Fruit fly (Drosophila melanogaster) whole organism, embryonic: ENCODE data around the gene mRpS9.

Experiments used
- BEAF-32 ChIP-seq: fragments of 200-800 bp; sonication (Bioruptor generic); optimal IDR thresholded peaks from 3 replicates; lab custom pipeline; 2017; ENCODE audit warnings: missing biosample characterization, missing genetic modification characterization, mild to moderate bottlenecking, moderate library complexity, missing genetic modification reagents
- BtbVII ChIP-seq: fragments of 200-800 bp; sonication (Bioruptor generic); optimal IDR thresholded peaks from 3 replicates; lab custom pipeline; 2017; ENCODE audit warnings: missing biosample characterization, mild to moderate bottlenecking, missing genetic modification characterization
- C15 ChIP-seq: fragments of 200-800 bp; sonication (Bioruptor generic); IDR thresholded peaks from 3 replicates; pipeline ENCODE4 v1.3.6; 2022; ENCODE audit warnings: missing biosample characterization, missing genetic modification characterization
- CG10431 ChIP-seq: fragments of 200-800 bp; sonication (Bioruptor generic); optimal IDR thresholded peaks from 3 replicates; lab custom pipeline; 2018; ENCODE audit warnings: missing biosample characterization, mild to moderate bottlenecking, missing genetic modification characterization
- CG10462 ChIP-seq: fragments of 200-800 bp; sonication (Bioruptor generic); optimal IDR thresholded peaks from 2 replicates; lab custom pipeline; 2016; ENCODE audit warnings: missing biosample characterization, missing genetic modification characterization
- CG11456 ChIP-seq: fragments of 200-800 bp; sonication (Bioruptor generic); IDR thresholded peaks from 3 replicates; pipeline ENCODE4 v1.3.6; 2022; ENCODE audit warnings: missing biosample characterization, missing genetic modification characterization
- CG11560 ChIP-seq: fragments of 200-800 bp; sonication (Bioruptor generic); IDR thresholded peaks from 3 replicates; pipeline ENCODE4 v1.3.6; 2022; ENCODE audit warnings: missing biosample characterization, missing genetic modification characterization
- CG1233 ChIP-seq: fragments of 200-800 bp; sonication (Bioruptor generic); optimal IDR thresholded peaks from 4 replicates; lab custom pipeline; 2018; ENCODE audit warnings: missing biosample characterization, mild to moderate bottlenecking, missing genetic modification characterization
- CG13894 ChIP-seq: fragments of 200-800 bp; sonication (Bioruptor generic); optimal IDR thresholded peaks from 3 replicates; lab custom pipeline; 2018; ENCODE audit warnings: missing biosample characterization, mild to moderate bottlenecking, missing genetic modification characterization, moderate library complexity
- CG14860 ChIP-seq: fragments of 200-800 bp; sonication (Bioruptor generic); IDR thresholded peaks from 3 replicates; pipeline ENCODE4 v1.3.6; 2022; ENCODE audit warnings: missing biosample characterization, missing genetic modification characterization; ENCODE audit not compliant: partially characterized antibody
- CG15514 ChIP-seq: fragments of 200-800 bp; sonication (Bioruptor generic); optimal IDR thresholded peaks from 3 replicates; lab custom pipeline; 2017; ENCODE audit warnings: missing biosample characterization, missing genetic modification characterization, mild to moderate bottlenecking, moderate library complexity, missing genetic modification reagents
- CG15696 ChIP-seq: fragments of 200-800 bp; sonication (Bioruptor generic); optimal IDR thresholded peaks from 2 replicates; lab custom pipeline; 2019; ENCODE audit warnings: missing biosample characterization, mild to moderate bottlenecking, missing genetic modification characterization, moderate library complexity
- CG17186 ChIP-seq: fragments of 200-800 bp; sonication (Bioruptor generic); optimal IDR thresholded peaks from 3 replicates; lab custom pipeline; 2017; ENCODE audit warnings: missing biosample characterization, missing genetic modification reagents, missing genetic modification characterization
- CG17359 ChIP-seq: fragments of 200-800 bp; sonication (Bioruptor generic); optimal IDR thresholded peaks from 3 replicates; lab custom pipeline; 2018; ENCODE audit warnings: missing biosample characterization, mild to moderate bottlenecking, missing genetic modification characterization, moderate library complexity
- CG2889 ChIP-seq: fragments of 200-800 bp; sonication (Bioruptor generic); IDR thresholded peaks from 3 replicates; pipeline ENCODE4 v1.3.6; 2022; ENCODE audit warnings: missing biosample characterization, missing genetic modification characterization
- CG31441 ChIP-seq: fragments of 200-800 bp; sonication (Bioruptor generic); IDR thresholded peaks from 2 replicates; pipeline ENCODE4 v1.3.6; 2022; ENCODE audit warnings: missing biosample characterization, missing genetic modification characterization
- CG3163 ChIP-seq: fragments of 200-800 bp; sonication (Bioruptor generic); optimal IDR thresholded peaks from 3 replicates; lab custom pipeline; 2016; ENCODE audit warnings: missing biosample characterization, missing genetic modification characterization
- CG3847 ChIP-seq: fragments of 200-800 bp; sonication (Bioruptor generic); IDR thresholded peaks from 2 replicates; pipeline ENCODE4 v1.3.6; 2022; ENCODE audit warnings: missing biosample characterization, missing genetic modification characterization
- CG4360 ChIP-seq: fragments of 200-800 bp; sonication (Bioruptor generic); IDR thresholded peaks from 2 replicates; pipeline ENCODE4 v1.3.6; 2022; ENCODE audit warnings: missing biosample characterization, missing genetic modification characterization
- CG6765 ChIP-seq: fragments of 200-800 bp; sonication (Bioruptor generic); optimal IDR thresholded peaks from 3 replicates; lab custom pipeline; 2017; ENCODE audit warnings: missing biosample characterization, mild to moderate bottlenecking, missing genetic modification characterization
- CG8359 ChIP-seq: fragments of 200-800 bp; sonication (Bioruptor generic); optimal IDR thresholded peaks from 2 replicates; lab custom pipeline; 2017; ENCODE audit warnings: missing biosample characterization, mild to moderate bottlenecking, missing genetic modification characterization, borderline replicate concordance
- CG8944 ChIP-seq: fragments of 200-800 bp; sonication (Bioruptor generic); optimal IDR thresholded peaks from 3 replicates; lab custom pipeline; 2016; ENCODE audit warnings: missing biosample characterization, missing genetic modification characterization
- CG9609 ChIP-seq: fragments of 200-800 bp; sonication (Bioruptor generic); optimal IDR thresholded peaks from 3 replicates; lab custom pipeline; 2016; ENCODE audit warnings: missing biosample characterization, missing genetic modification characterization
- Dip3 ChIP-seq: fragments of 200-800 bp; sonication (Bioruptor generic); optimal IDR thresholded peaks from 3 replicates; lab custom pipeline; 2016; ENCODE audit warnings: missing biosample characterization, missing genetic modification characterization
- Doc3 ChIP-seq: fragments of 200-800 bp; sonication (Bioruptor generic); IDR thresholded peaks from 3 replicates; pipeline ENCODE4 v1.3.6; 2022; ENCODE audit warnings: missing biosample characterization, missing genetic modification characterization; ENCODE audit not compliant: partially characterized antibody
- Drgx ChIP-seq: fragments of 200-800 bp; sonication (Bioruptor generic); IDR thresholded peaks from 2 replicates; pipeline ENCODE4 v1.3.6; 2022; ENCODE audit warnings: missing biosample characterization, missing genetic modification characterization
- E2f2 ChIP-seq: fragments of 200-800 bp; sonication (Bioruptor generic); IDR thresholded peaks from 2 replicates; pipeline ENCODE4 v1.3.6; 2022; ENCODE audit warnings: missing biosample characterization, missing genetic modification characterization
- HmgD ChIP-seq: fragments of 200-800 bp; sonication (Bioruptor generic); optimal IDR thresholded peaks from 3 replicates; lab custom pipeline; 2016; ENCODE audit warnings: missing biosample characterization, missing genetic modification characterization
- Myb ChIP-seq: fragments of 200-800 bp; sonication (Bioruptor generic); optimal IDR thresholded peaks from 2 replicates; lab custom pipeline; 2016; ENCODE audit warnings: missing biosample characterization, missing genetic modification characterization
- NC2β ChIP-seq: fragments of 200-800 bp; sonication (Bioruptor generic); optimal IDR thresholded peaks from 2 replicates; lab custom pipeline; 2016; ENCODE audit warnings: missing biosample characterization, missing genetic modification characterization
- NK7.1 ChIP-seq: fragments of 200-800 bp; sonication (Bioruptor generic); optimal IDR thresholded peaks from 3 replicates; lab custom pipeline; 2016; ENCODE audit warnings: missing biosample characterization, missing genetic modification characterization
- Nf-YA ChIP-seq: fragments of 200-800 bp; sonication (Bioruptor generic); IDR thresholded peaks from 2 replicates; pipeline ENCODE4 v1.3.6; 2022; ENCODE audit warnings: missing biosample characterization, missing genetic modification characterization
- Ravus ChIP-seq: fragments of 200-800 bp; sonication (Bioruptor generic); IDR thresholded peaks from 2 replicates; pipeline ENCODE4 v1.3.6; 2022; ENCODE audit warnings: missing biosample characterization, missing genetic modification characterization
- Side ChIP-seq: fragments of 200-800 bp; sonication (Bioruptor generic); optimal IDR thresholded peaks from 2 replicates; lab custom pipeline; 2016; ENCODE audit warnings: missing biosample characterization, missing genetic modification characterization
- Sox100B ChIP-seq: fragments of 200-800 bp; sonication (Bioruptor generic); optimal IDR thresholded peaks from 3 replicates; lab custom pipeline; 2018; ENCODE audit warnings: missing biosample characterization, mild to moderate bottlenecking, missing genetic modification characterization
- amos ChIP-seq: fragments of 200-800 bp; sonication (Bioruptor generic); IDR thresholded peaks from 2 replicates; pipeline ENCODE4 v1.3.6; 2022; ENCODE audit warnings: missing biosample characterization, missing genetic modification characterization; ENCODE audit not compliant: partially characterized antibody
- bbx ChIP-seq: fragments of 200-800 bp; sonication (Bioruptor generic); IDR thresholded peaks from 2 replicates; pipeline ENCODE4 v1.3.6; 2022; ENCODE audit warnings: missing biosample characterization, missing genetic modification characterization; ENCODE audit not compliant: partially characterized antibody
- dpn ChIP-seq, 2 experiments: fragments of 200-800 bp; sonication (Bioruptor generic); optimal IDR thresholded peaks; 3 replicates each; lab custom pipeline; 2016; ENCODE audit warnings: missing biosample characterization in 2 of 2, missing genetic modification characterization in 2 of 2
- exex ChIP-seq: fragments of 200-800 bp; sonication (Bioruptor generic); optimal IDR thresholded peaks from 4 replicates; lab custom pipeline; 2018; ENCODE audit warnings: missing biosample characterization, mild to moderate bottlenecking, missing genetic modification characterization, moderate library complexity
- gt ChIP-seq: fragments of 200-800 bp; sonication (Bioruptor generic); IDR thresholded peaks from 2 replicates; pipeline ENCODE4 v1.3.6; 2022; ENCODE audit warnings: missing biosample characterization, missing genetic modification characterization
- kah ChIP-seq: fragments of 200-800 bp; sonication (Bioruptor generic); optimal IDR thresholded peaks from 2 replicates; lab custom pipeline; 2018; ENCODE audit warnings: missing biosample characterization, mild to moderate bottlenecking, missing genetic modification characterization
- knrl ChIP-seq: fragments of 200-800 bp; sonication (Bioruptor generic); IDR thresholded peaks from 3 replicates; pipeline ENCODE4 v1.3.6; 2022; ENCODE audit warnings: missing biosample characterization, missing genetic modification characterization; ENCODE audit not compliant: partially characterized antibody
- lola ChIP-seq, 3 experiments: fragments of >200 bp in 2 of 3; fragments of 200-800 bp in 1 of 3; sonication (Bioruptor generic) in 1 of 3; optimal IDR thresholded peaks; 2 replicates each; lab custom pipeline; 2017 to 2019; ENCODE audit warnings: missing biosample characterization in 3 of 3, missing genetic modification characterization in 3 of 3, mild to moderate bottlenecking in 1 of 3, moderate library complexity in 1 of 3
- nerfin-2 ChIP-seq: fragments of 200-800 bp; sonication (Bioruptor generic); IDR thresholded peaks from 2 replicates; pipeline ENCODE4 v1.3.6; 2022; ENCODE audit warnings: missing biosample characterization, missing genetic modification characterization; ENCODE audit not compliant: partially characterized antibody
- org-1 ChIP-seq: fragments of 200-800 bp; sonication (Bioruptor generic); optimal IDR thresholded peaks from 2 replicates; lab custom pipeline; 2017; ENCODE audit warnings: missing biosample characterization, missing genetic modification characterization
- run ChIP-seq: fragments of 200-800 bp; sonication (Bioruptor generic); optimal IDR thresholded peaks from 3 replicates; lab custom pipeline; 2018; ENCODE audit warnings: missing biosample characterization, mild to moderate bottlenecking, missing genetic modification characterization
- salm ChIP-seq: fragments of 200-800 bp; sonication (Bioruptor generic); optimal IDR thresholded peaks from 2 replicates; lab custom pipeline; 2018; ENCODE audit warnings: missing biosample characterization, mild to moderate bottlenecking, missing genetic modification characterization
- sens-2 ChIP-seq: fragments of 200-800 bp; sonication (Bioruptor generic); IDR thresholded peaks from 2 replicates; pipeline ENCODE4 v1.3.6; 2022; ENCODE audit warnings: missing biosample characterization, missing genetic modification characterization
- sisA ChIP-seq: fragments of 200-800 bp; sonication (Bioruptor generic); IDR thresholded peaks from 2 replicates; pipeline ENCODE4 v1.3.6; 2022; ENCODE audit warnings: missing biosample characterization, missing genetic modification characterization
- tll ChIP-seq, 2 experiments: fragments of 200-800 bp in 1 of 2; fragments of >200 bp in 1 of 2; sonication (Bioruptor generic) in 1 of 2; optimal IDR thresholded peaks; 2 replicates each; lab custom pipeline; 2017 to 2019; ENCODE audit warnings: missing biosample characterization in 2 of 2, missing genetic modification characterization in 2 of 2, mild to moderate bottlenecking in 1 of 2, moderate library complexity in 1 of 2
- usp ChIP-seq: fragments of >200 bp; optimal IDR thresholded peaks from 2 replicates; lab custom pipeline; 2017; ENCODE audit warnings: missing biosample characterization, missing genetic modification characterization

mRpS9 gene

dm6 chr3R:7920196-7920595 is 17.7 kb upstream of the mRpS9 start, which contains the start of the genes CG10445 and lds (continued):
- TF ChIP-seq sisA (GFP tag; lab: Robert Waterston, UW) (no peak), org-1 (no peak), BEAF-32 (GFP tag; lab: Kevin White, UChicago) (peak; percentile 85), CG4360 (GFP tag; lab: Robert Waterston, UW) (no peak), E2f2 (GFP tag; lab: Robert Waterston, UW) (peak; percentile 94), CG3847 (GFP tag; lab: Robert Waterston, UW) (peak; percentile 60), CG3163 (GFP tag; lab: Kevin White, UChicago) (no peak), knrl (GFP tag; lab: Robert Waterston, UW) (peak; percentile 89), CG10462 (GFP tag; lab: Kevin White, UChicago) (no peak), usp (GFP tag; lab: Kevin White, UChicago) (no peak), CG8944 (GFP tag; lab: Kevin White, UChicago) (no peak), salm (no peak), Dip3 (GFP tag; lab: Kevin White, UChicago) (no peak), lola (GFP tag; optimal IDR thresholded peaks at IDR 0.05; lab: Kevin White, UChicago) (no peak), CG31441 (GFP tag; lab: Robert Waterston, UW) (no peak), BtbVII (GFP tag; lab: Kevin White, UChicago) (no peak), run (tag; lab: Kevin White, UChicago) (no peak), NK7.1 (GFP tag; lab: Kevin White, UChicago) (no peak), Nf-YA (GFP tag; lab: Robert Waterston, UW) (no peak), gt (GFP tag; lab: Robert Waterston, UW) (no peak), CG2889 (GFP tag; lab: Robert Waterston, UW) (no peak), CG15514 (GFP tag; lab: Kevin White, UChicago) (peak; percentile 57), HmgD (GFP tag; lab: Kevin White, UChicago) (peak; percentile 47), C15 (no peak), CG1233 (GFP tag; lab: Kevin White, UChicago) (no peak), CG6765 (GFP tag; lab: Kevin White, UChicago) (no peak), Ravus (GFP tag; lab: Robert Waterston, UW) (no peak), kah (GFP tag; lab: Kevin White, UChicago) (no peak), exex (tag; lab: Kevin White, UChicago) (no peak), CG17359 (tag; lab: Kevin White, UChicago) (no peak), CG11560 (tag; lab: Robert Waterston, UW) (peak; percentile 72; the same call in 2 of the 3 replicates), NC2β (GFP tag; lab: Kevin White, UChicago) (peak; percentile 31), sens-2 (GFP tag; lab: Robert Waterston, UW) (no peak), CG8359 (GFP tag; lab: Kevin White, UChicago) (no peak), Sox100B (GFP tag; lab: Kevin White, UChicago) (no peak), bbx (peak; percentile 91), CG17186 (GFP tag; lab: Kevin White, UChicago) (peak; percentile 79), Myb (GFP tag; lab: Kevin White, UChicago) (peak; percentile 72), amos (GFP tag; lab: Robert Waterston, UW) (peak; percentile 84), CG10431 (GFP tag; lab: Kevin White, UChicago) (no peak), dpn (GFP tag; optimal IDR thresholded peaks at IDR 0.05; lab: Kevin White, UChicago) (peak; percentile 0 to 37), Side (no peak), nerfin-2 (GFP tag; lab: Robert Waterston, UW) (peak; percentile 94), CG13894 (tag; lab: Kevin White, UChicago) (no peak), Drgx (GFP tag; lab: Robert Waterston, UW) (no peak), CG9609 (peak; percentile 13), CG11456 (no peak), CG14860 (GFP tag; lab: Robert Waterston, UW) (peak; percentile 88), tll (GFP tag; optimal IDR thresholded peaks at IDR 0.05; lab: Kevin White, UChicago) (no peak), CG15696 (tag; lab: Kevin White, UChicago) (no peak), Doc3 (GFP tag; lab: Robert Waterston, UW) (peak; percentile 84)
